Worm (Caenorhabditis elegans) whole organism, L4 larva: ENCODE data around the gene swan-2.

Experiments
- R02D3.7 ChIP-seq: fragments of 150-350 bp; sonication (generic microtip); optimal IDR thresholded peaks from 3 replicates; lab custom pipeline; 2014; ENCODE audit warnings: missing biosample characterization, missing genetic modification characterization
- T20F7.1 ChIP-seq: fragments of 200-800 bp; sonication (Bioruptor generic); optimal IDR thresholded peaks from 2 replicates; lab custom pipeline; 2018; ENCODE audit warnings: mild to moderate bottlenecking, missing genetic modification characterization, missing compliant biosample characterization
- aha-1 ChIP-seq: fragments of 150-350 bp; peaks from one replicate; lab custom pipeline; 2014; ENCODE audit warnings: missing biosample characterization, missing genetic modification characterization
- aly-2 ChIP-seq: sonication (generic microtip); optimal IDR thresholded peaks from 2 replicates; lab custom pipeline; 2018; ENCODE audit warnings: missing biosample characterization, missing genetic modification characterization
- ctbp-1 ChIP-seq: fragments of 200-800 bp; sonication (Bioruptor generic); IDR thresholded peaks from 2 replicates; pipeline ENCODE4 v1.3.6; 2022; ENCODE audit warnings: missing genetic modification reagents, missing genetic modification characterization, missing compliant biosample characterization
- daf-12 ChIP-seq: fragments of 150-350 bp; optimal IDR thresholded peaks from 2 replicates; lab custom pipeline; 2014; ENCODE audit warnings: missing biosample characterization, missing genetic modification reagents, missing genetic modification characterization
- dmd-8 ChIP-seq: fragments of 200-800 bp; sonication (Bioruptor generic); IDR thresholded peaks from 2 replicates; pipeline ENCODE4 v1.3.6; 2022; ENCODE audit warnings: missing genetic modification characterization, missing compliant biosample characterization
- dve-1 ChIP-seq: sonication (generic microtip); optimal IDR thresholded peaks from 2 replicates; lab custom pipeline; 2017; ENCODE audit warnings: antibody characterized with exemption, mild to moderate bottlenecking, missing genetic modification characterization, missing compliant biosample characterization; ENCODE audit not compliant: insufficient read depth
- hlh-30 ChIP-seq: sonication (generic microtip); optimal IDR thresholded peaks from 2 replicates; lab custom pipeline; 2017; ENCODE audit warnings: antibody characterized with exemption, mild to moderate bottlenecking, missing genetic modification characterization, missing compliant biosample characterization; ENCODE audit not compliant: insufficient read depth
- hmg-1.1 ChIP-seq: fragments of 200-800 bp; sonication (Bioruptor generic); IDR thresholded peaks from 2 replicates; pipeline ENCODE4 v1.3.6; 2022; ENCODE audit warnings: missing genetic modification reagents, missing genetic modification characterization, missing compliant biosample characterization
- jun-1 ChIP-seq: fragments of 150-350 bp; optimal IDR thresholded peaks from 2 replicates; lab custom pipeline; 2014; ENCODE audit warnings: missing biosample characterization, missing genetic modification reagents, missing genetic modification characterization
- lin-1 ChIP-seq: fragments of 200-800 bp; sonication (Bioruptor generic); IDR thresholded peaks from 2 replicates; pipeline ENCODE4 v1.3.6; 2022; ENCODE audit warnings: missing genetic modification reagents, missing genetic modification characterization, missing compliant biosample characterization
- lin-15B ChIP-seq: fragments of 150-350 bp; sonication (generic microtip); optimal IDR thresholded peaks from 3 replicates; lab custom pipeline; 2014; ENCODE audit warnings: missing biosample characterization, missing genetic modification characterization
- lir-3 ChIP-seq: sonication (generic microtip); optimal IDR thresholded peaks from 2 replicates; lab custom pipeline; 2016; ENCODE audit warnings: mild to moderate bottlenecking, missing genetic modification characterization, missing compliant biosample characterization
- madf-9 ChIP-seq: fragments of 200-800 bp; sonication (Bioruptor generic); conservative IDR thresholded peaks from 2 replicates; pipeline ENCODE4 v1.3.6; 2022; ENCODE audit warnings: missing genetic modification reagents, missing genetic modification characterization, missing compliant biosample characterization
- mdt-29 ChIP-seq: fragments of 200-800 bp; sonication (Bioruptor generic); IDR thresholded peaks from 2 replicates; pipeline ENCODE4 v1.3.6; 2022; ENCODE audit warnings: missing genetic modification reagents, missing genetic modification characterization, missing compliant biosample characterization
- nhr-25 ChIP-seq: sonication (generic microtip); optimal IDR thresholded peaks from 2 replicates; lab custom pipeline; 2017; ENCODE audit warnings: missing genetic modification characterization, mild to moderate bottlenecking, missing compliant biosample characterization, antibody characterized with exemption, moderate library complexity, borderline replicate concordance; ENCODE audit not compliant: insufficient read depth
- nhr-41 ChIP-seq: fragments of 200-800 bp; sonication (Bioruptor generic); IDR thresholded peaks from 2 replicates; pipeline ENCODE4 v1.3.6; 2022; ENCODE audit warnings: missing genetic modification reagents, missing genetic modification characterization, missing compliant biosample characterization
- nhr-42 ChIP-seq: fragments of 200-800 bp; sonication (Bioruptor generic); IDR thresholded peaks from 2 replicates; pipeline ENCODE4 v1.3.6; 2022; ENCODE audit warnings: missing genetic modification characterization, missing compliant biosample characterization
- nhr-76 ChIP-seq: fragments of 150-350 bp; optimal IDR thresholded peaks from 2 replicates; lab custom pipeline; 2014; ENCODE audit warnings: missing biosample characterization, missing genetic modification characterization
- nhr-77 ChIP-seq: fragments of 150-350 bp; optimal IDR thresholded peaks from 2 replicates; lab custom pipeline; 2014; ENCODE audit warnings: missing biosample characterization, missing genetic modification characterization
- php-3 ChIP-seq: fragments of 200-800 bp; sonication (Bioruptor generic); IDR thresholded peaks from 2 replicates; pipeline ENCODE4 v1.3.6; 2022; ENCODE audit warnings: missing genetic modification reagents, missing genetic modification characterization, missing compliant biosample characterization
- saeg-2 ChIP-seq: fragments of 200-800 bp; sonication (Bioruptor generic); IDR thresholded peaks from 2 replicates; pipeline ENCODE4 v1.3.6; 2022; ENCODE audit warnings: missing genetic modification reagents, missing genetic modification characterization, missing compliant biosample characterization
- sdz-12 ChIP-seq: fragments of 200-800 bp; sonication (Bioruptor generic); optimal IDR thresholded peaks from 2 replicates; lab custom pipeline; 2018; ENCODE audit warnings: mild to moderate bottlenecking, missing genetic modification characterization, missing compliant biosample characterization
- set-16 ChIP-seq: fragments of 200-800 bp; sonication (Bioruptor generic); IDR thresholded peaks from 2 replicates; pipeline ENCODE4 v1.3.6; 2022; ENCODE audit warnings: missing genetic modification reagents, missing genetic modification characterization, missing compliant biosample characterization
- snpc-1.2 ChIP-seq: fragments of 200-800 bp; sonication (Bioruptor generic); IDR thresholded peaks from 2 replicates; pipeline ENCODE4 v1.3.6; 2022; ENCODE audit warnings: missing genetic modification reagents, missing genetic modification characterization, missing compliant biosample characterization
- spr-1 ChIP-seq: sonication (generic microtip); optimal IDR thresholded peaks from 2 replicates; lab custom pipeline; 2016; ENCODE audit warnings: mild to moderate bottlenecking, missing genetic modification characterization, missing compliant biosample characterization
- spr-3 ChIP-seq: fragments of 200-800 bp; sonication (Bioruptor generic); optimal IDR thresholded peaks from 2 replicates; lab custom pipeline; 2018; ENCODE audit warnings: mild to moderate bottlenecking, missing genetic modification characterization, missing compliant biosample characterization
- tag-97 ChIP-seq: fragments of 200-800 bp; sonication (Bioruptor generic); IDR thresholded peaks from 2 replicates; pipeline ENCODE4 v1.3.6; 2022; ENCODE audit warnings: missing genetic modification characterization, missing compliant biosample characterization
- unc-62 ChIP-seq, 3 experiments: fragments of 150-350 bp in 1 of 3; sonication (generic microtip); optimal IDR thresholded peaks in 2 of 3; peaks in 1 of 3; 1 replicate in 1 of 3; 2 replicates in 2 of 3; lab custom pipeline; 2014 to 2017; ENCODE audit warnings: missing biosample characterization in 3 of 3, missing genetic modification characterization in 3 of 3, missing genetic modification reagents in 3 of 3, missing genotype in 1 of 3
- zag-1 ChIP-seq: fragments of 150-350 bp; optimal IDR thresholded peaks from 2 replicates; lab custom pipeline; 2014; ENCODE audit warnings: missing biosample characterization, missing genetic modification characterization
- zfp-3 ChIP-seq: fragments of 200-800 bp; sonication (Bioruptor generic); conservative IDR thresholded peaks from 2 replicates; pipeline ENCODE4 v1.3.6; 2022; ENCODE audit warnings: missing genetic modification reagents, missing genetic modification characterization, missing compliant biosample characterization
- zip-11 ChIP-seq: fragments of 200-800 bp; sonication (Bioruptor generic); IDR thresholded peaks from 2 replicates; pipeline ENCODE4 v1.3.6; 2022; ENCODE audit warnings: missing genetic modification characterization, missing compliant biosample characterization

swan-2 gene

DNA sequence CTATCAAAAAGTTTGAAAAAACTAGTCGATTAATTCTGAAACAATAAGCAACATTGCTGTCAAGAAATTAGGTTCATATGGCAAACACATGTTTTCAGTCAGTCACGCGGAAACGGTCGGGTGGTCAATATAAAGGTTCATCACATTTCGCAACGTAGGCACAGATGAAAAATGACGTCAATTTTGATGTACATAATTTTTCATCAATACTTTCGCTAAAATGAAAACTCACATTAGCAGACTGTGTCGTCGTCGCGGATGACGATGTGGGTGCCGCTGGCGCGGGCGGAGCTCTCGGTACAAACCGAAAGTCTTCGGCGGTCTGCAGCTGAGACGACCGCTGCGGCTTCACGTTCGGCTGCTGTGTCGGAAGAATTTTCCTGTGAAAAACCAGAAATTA is at the start of gene swan-2:
swan-2 (minus strand) TSS at position 380 of the 400 bp plus-strand sequence.
- TF ChIP-seq unc-62 (GFP tag; optimal IDR thresholded peaks at IDR 0.05 in 1 of 2; lab: Kevin White, UChicago) (peak in 1 of 2 experiments; percentile 82), unc-62 (tag; optimal IDR thresholded peaks at IDR 0.05; lab: Kevin White, UChicago) (no peak), set-16 (GFP tag; lab: Robert Waterston, UW) (peak; percentile 77), hmg-1.1 (no peak), hlh-30 (tag; lab: Kevin White, UChicago) (peak; percentile 36)

DNA sequence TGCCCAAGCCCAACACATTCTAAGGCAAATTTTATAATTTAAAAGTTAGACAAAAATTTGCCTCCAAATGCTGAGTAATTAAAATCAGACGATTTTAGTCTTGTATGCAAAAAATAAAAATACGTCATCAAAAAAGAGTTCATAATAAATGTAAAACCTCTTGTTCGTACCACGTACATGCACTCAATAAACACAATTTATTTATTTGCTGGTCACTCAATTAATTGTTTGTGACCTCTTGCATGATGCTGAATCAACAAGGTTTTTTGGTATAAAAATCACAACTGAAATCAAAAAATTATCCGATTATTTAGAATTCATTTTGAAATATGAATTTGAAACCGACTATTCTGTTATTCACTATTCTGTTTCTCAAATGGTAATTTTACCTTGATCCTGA is 46.1 kb upstream of the swan-2 start, which contains the start of gene hpx-2:
hpx-2 (plus strand) TSS at position 301 of the 400 bp plus-strand sequence.
- TF ChIP-seq hmg-1.1, result no peak
- TF ChIP-seq spr-1 (tag; lab: Kevin White, UChicago), result no peak
- no peak for TF ChIP-seq T20F7.1 (GFP tag; lab: Kevin White, UChicago)
- no peak for TF ChIP-seq spr-3 (GFP tag; lab: Kevin White, UChicago)
- TF ChIP-seq jun-1 (tag; lab: Kevin White, UChicago), result no peak
- TF ChIP-seq nhr-25 (tag; lab: Kevin White, UChicago), result no peak
- no peak for TF ChIP-seq nhr-77 (tag; lab: Kevin White, UChicago)

DNA sequence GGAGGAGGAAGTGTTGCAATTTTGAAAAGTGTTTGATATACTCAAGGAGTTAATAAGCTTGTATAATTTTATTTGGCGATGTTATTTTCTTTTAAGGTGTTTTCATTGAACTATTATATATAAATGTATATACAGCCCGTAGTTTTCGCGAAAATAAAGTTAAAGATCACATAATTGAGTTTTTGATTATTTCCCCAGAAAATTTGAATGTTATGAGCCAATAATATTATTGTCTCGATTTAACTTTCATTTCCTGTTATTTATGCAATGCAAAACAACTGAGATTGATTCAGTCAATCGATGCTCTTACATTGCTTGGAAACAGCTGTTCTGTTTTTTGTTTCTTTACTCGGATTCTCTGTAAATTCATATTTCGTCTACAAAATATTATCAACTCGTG is 44.3 kb upstream of the swan-2 start, which contains the start of gene srx-133:
srx-133 (plus strand) TSS at position 301 of the 400 bp plus-strand sequence.
- TF ChIP-seq daf-12 (no peak), aha-1 (tag; lab: Kevin White, UChicago) (peak; percentile 48)

DNA sequence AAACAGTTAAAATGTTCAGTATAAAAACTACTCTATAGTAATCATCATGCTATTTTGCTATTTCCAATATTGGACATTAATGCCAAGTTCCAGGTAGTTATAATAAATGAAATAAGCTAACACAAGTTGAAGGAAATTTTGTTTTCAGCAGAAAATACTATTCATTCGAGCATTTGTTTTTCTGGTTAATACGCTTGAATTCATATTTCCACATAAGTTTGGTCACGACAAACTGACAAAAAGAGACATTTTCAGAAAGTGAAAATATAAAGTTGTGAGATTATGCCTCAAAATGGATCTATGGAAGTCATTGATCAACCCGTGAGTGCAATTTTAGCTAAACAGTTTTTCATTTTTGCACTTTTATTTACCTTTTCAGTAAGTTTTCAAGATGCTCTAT is 41.1 kb upstream of the swan-2 start, which contains the start of gene srx-131:
srx-131 (plus strand) TSS at position 301 of the 400 bp plus-strand sequence.
- peak; percentile 33 for TF ChIP-seq aha-1 (tag; lab: Kevin White, UChicago)
- no peak for TF ChIP-seq php-3 (GFP tag; lab: Robert Waterston, UW)
- no peak for TF ChIP-seq sdz-12 (GFP tag; lab: Kevin White, UChicago)
- TF ChIP-seq zfp-3 (GFP tag; lab: Robert Waterston, UW), result no peak
- no peak for TF ChIP-seq aly-2 (tag; lab: Kevin White, UChicago)

DNA sequence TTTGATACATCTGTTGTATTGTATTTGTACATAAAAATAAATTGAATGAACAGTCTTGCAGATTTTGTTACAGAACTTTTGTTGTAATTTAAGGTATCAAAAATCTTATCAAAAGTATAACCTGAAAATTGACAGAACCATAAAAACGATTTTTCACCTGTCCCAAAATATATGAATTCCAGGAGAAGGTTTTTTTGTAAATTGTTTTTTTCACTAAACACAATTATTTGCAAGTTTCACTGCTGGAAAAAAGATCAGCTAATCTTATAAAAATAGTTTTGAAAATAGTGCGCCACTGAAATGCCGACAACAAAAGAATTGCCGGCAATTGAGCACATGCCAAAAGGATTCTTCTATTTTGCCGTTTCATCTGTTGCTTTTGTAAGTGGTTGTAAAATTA is 39.1 kb upstream of the swan-2 start, which contains the start of gene srx-130:
srx-130 (plus strand) TSS at position 301 of the 400 bp plus-strand sequence.
- no peak for TF ChIP-seq R02D3.7 (tag; lab: Kevin White, UChicago)
- TF ChIP-seq spr-1 (tag; lab: Kevin White, UChicago), result no peak
- TF ChIP-seq zip-11 (GFP tag; lab: Robert Waterston, UW), result no peak
- no peak for TF ChIP-seq madf-9 (GFP tag; lab: Robert Waterston, UW)
- TF ChIP-seq lir-3 (tag; lab: Kevin White, UChicago), result no peak
- no peak for TF ChIP-seq dve-1 (tag; lab: Kevin White, UChicago)
- TF ChIP-seq hlh-30 (tag; lab: Kevin White, UChicago), result no peak
- TF ChIP-seq snpc-1.2 (GFP tag; lab: Robert Waterston, UW), result no peak
- no peak for TF ChIP-seq mdt-29
- no peak for TF ChIP-seq nhr-76 (tag; lab: Kevin White, UChicago)
- TF ChIP-seq lin-15B (tag; lab: Kevin White, UChicago), result no peak
- TF ChIP-seq nhr-41 (GFP tag; lab: Robert Waterston, UW), result no peak
- no peak for TF ChIP-seq nhr-42 (GFP tag; lab: Robert Waterston, UW)
- TF ChIP-seq ctbp-1 (GFP tag; lab: Robert Waterston, UW), result no peak
- TF ChIP-seq saeg-2, result no peak
- no peak for TF ChIP-seq zag-1
- TF ChIP-seq dmd-8 (GFP tag; lab: Robert Waterston, UW), result no peak
- no peak for TF ChIP-seq lin-1 (GFP tag; lab: Robert Waterston, UW)
- TF ChIP-seq tag-97 (GFP tag; lab: Robert Waterston, UW), result no peak
